Fruit fly (Drosophila melanogaster) S2 (cell line): ENCODE data around the gene Gabat.

Source experiments
- CG8478 ChIP-seq: fragments of >200 bp; optimal IDR thresholded peaks from 2 replicates; lab custom pipeline; 2018
- CTCF ChIP-seq, 2 experiments: fragments of >200 bp; optimal IDR thresholded peaks; 2 replicates each; lab custom pipeline; 2018

- TF ChIP-seq CTCF (optimal IDR thresholded peaks at IDR 0.05; lab: Kevin White, UChicago), result no peak
- no peak for TF ChIP-seq CG8478 (lab: Kevin White, UChicago)
Measured at dm6 chr3L:19952690-19953089, 47.8 kb downstream of the Gabat start, which contains the start of gene CG33710.
